Worm (Caenorhabditis elegans): ENCODE results near the gene lmd-5.

lmd-5 gene

DNA sequence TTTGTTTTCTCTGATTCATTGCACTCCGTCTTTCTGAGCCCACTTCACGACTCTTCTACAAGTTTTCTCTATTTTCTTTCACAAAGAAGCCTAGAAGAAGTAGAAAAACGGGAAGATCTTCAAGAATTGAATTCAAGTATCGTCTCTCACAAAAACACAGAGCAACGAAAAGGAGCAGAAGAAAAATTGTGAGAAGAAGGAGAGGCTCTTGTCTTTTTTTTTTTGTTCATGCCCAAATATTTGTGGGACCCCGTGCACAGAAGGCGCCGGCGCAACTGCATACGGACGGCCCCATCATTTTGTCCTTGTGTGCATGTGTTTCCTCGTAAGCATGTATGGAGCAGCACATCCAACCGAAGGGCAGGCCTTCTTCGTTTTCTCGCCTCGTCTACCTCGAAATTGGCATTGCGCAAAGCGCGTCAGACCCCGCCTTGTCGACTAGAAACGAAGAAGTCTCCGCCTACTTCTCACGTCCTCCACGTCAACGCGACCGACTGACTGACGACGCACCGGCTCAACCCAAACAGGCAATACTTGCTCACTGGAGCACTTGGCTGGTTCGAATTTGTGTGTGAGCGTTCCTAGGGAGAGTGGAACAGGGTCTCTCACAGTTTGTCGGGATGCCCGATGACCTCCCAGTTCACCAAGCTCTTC is 16.8 kb upstream of the lmd-5 start:
- TF ChIP-seq ztf-11 (tag; optimal IDR thresholded peaks at IDR 0.05) (no peak), lsy-2 (tag; optimal IDR thresholded peaks at IDR 0.05) (no peak), nhr-76 (tag; optimal IDR thresholded peaks at IDR 0.05) (no peak), ces-1 (GFP tag; optimal IDR thresholded peaks at IDR 0.05) (no peak), ceh-39 (tag; optimal IDR thresholded peaks at IDR 0.05) (no peak), unc-39 (tag; optimal IDR thresholded peaks at IDR 0.05) (no peak), nhr-28 (tag; optimal IDR thresholded peaks at IDR 0.05) (no peak), blmp-1 (tag; optimal IDR thresholded peaks at IDR 0.05) (no peak), hlh-1 (tag; optimal IDR thresholded peaks at IDR 0.05) (no peak), nhr-2 (tag; optimal IDR thresholded peaks at IDR 0.05) (no peak), lin-13 (tag; optimal IDR thresholded peaks at IDR 0.05) (no peak), elt-3 (tag; optimal IDR thresholded peaks at IDR 0.05) (no peak), nhr-237 (tag; optimal IDR thresholded peaks at IDR 0.05) (no peak), ceh-43 (GFP tag; optimal IDR thresholded peaks at IDR 0.05) (no peak), nhr-12 (tag; optimal IDR thresholded peaks at IDR 0.05) (no peak), pha-4 (tag; optimal IDR thresholded peaks at IDR 0.05) (no peak), elt-1 (tag; optimal IDR thresholded peaks at IDR 0.05; ENCODE audit: borderline replicate concordance, insufficient read depth) (no peak)

DNA sequence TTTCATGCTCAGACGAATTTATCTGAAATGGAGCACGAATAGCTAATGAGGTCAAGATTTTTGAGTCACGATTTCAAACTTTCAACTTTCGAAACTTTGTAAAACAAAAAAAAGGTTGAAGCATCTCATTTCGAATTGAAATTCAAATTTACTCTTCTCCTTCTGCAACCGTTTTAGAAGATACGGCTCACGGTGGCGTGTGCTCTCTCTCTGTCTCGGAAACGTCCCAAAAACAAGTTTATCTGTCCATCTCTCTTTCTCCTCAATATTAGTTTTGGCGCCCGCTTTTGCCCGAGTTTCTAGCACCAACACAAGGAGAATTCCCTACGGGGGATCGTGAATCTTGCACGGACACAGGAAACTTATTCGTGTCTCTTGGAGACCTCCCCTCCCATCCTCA is 13.1 kb upstream of the lmd-5 start:
- TF ChIP-seq ces-1 (GFP tag; optimal IDR thresholded peaks at IDR 0.05) = peak; percentile 21
- TF ChIP-seq nhr-28 (tag; optimal IDR thresholded peaks at IDR 0.05) = no peak
- no peak for TF ChIP-seq unc-62 (GFP tag; optimal IDR thresholded peaks at IDR 0.05)

DNA sequence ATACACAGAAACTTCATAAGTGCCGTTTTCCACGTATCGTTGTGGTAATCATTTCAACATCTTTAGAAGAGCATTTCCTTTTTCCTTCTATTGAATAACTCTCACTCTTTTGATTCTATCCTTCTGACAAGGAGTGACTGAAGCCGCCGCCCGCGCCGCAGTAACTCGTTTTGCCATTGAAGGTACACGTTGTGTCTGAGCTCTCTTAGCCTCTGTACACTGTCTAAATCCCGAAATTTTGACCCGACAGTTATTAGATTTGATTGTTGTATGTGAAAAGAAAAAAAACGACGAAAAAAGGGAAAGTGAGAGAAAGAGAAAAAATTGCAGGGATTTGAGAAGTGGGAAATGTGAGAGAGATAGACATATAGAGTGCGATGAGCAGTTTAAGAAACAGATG is 12.2 kb upstream of the lmd-5 start:
- no peak for TF ChIP-seq ceh-43 (GFP tag; optimal IDR thresholded peaks at IDR 0.05)
- TF ChIP-seq hlh-1 (tag; optimal IDR thresholded peaks at IDR 0.05) = no peak
- TF ChIP-seq flh-1 (GFP tag; optimal IDR thresholded peaks at IDR 0.05) = no peak
- TF ChIP-seq unc-39 (tag; optimal IDR thresholded peaks at IDR 0.05) = no peak
- no peak for TF ChIP-seq cnd-1 (tag; optimal IDR thresholded peaks at IDR 0.05)
- peak; percentile 95 for TF ChIP-seq ces-1 (GFP tag; optimal IDR thresholded peaks at IDR 0.05)

DNA sequence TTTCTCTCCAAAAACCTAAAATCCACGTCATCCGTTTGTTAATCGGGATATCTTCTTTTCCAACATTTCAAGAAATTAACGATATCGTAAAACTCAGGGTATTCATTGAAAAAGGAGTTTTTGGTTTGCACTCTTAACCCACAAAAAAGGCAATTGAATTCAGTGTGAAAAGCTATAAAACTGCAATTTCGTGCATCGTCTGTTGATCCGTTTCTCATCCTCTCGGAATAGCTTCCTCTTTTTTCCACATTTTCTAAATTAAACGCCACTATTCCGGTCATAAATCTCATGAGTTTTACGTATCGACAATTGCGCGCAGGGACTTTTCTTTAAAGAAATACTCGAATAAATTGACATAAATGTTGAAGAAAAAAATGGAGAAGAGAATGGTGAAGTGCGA is 11.2 kb upstream of the lmd-5 start:
- no peak for TF ChIP-seq sptf-1 (tag; optimal IDR thresholded peaks at IDR 0.05)
- TF ChIP-seq ham-2 (GFP tag; optimal IDR thresholded peaks at IDR 0.05) = no peak
- TF ChIP-seq tbx-8 (GFP tag; optimal IDR thresholded peaks at IDR 0.05) = no peak
- TF ChIP-seq unc-39 (tag; optimal IDR thresholded peaks at IDR 0.05) = no peak
- TF ChIP-seq snpc-4 (tag; optimal IDR thresholded peaks at IDR 0.05) = no peak
- no peak for TF ChIP-seq cnd-1 (tag; optimal IDR thresholded peaks at IDR 0.05)
- no peak for TF ChIP-seq nhr-28 (tag; optimal IDR thresholded peaks at IDR 0.05)
- no peak for TF ChIP-seq elt-3 (tag; optimal IDR thresholded peaks at IDR 0.05)
- TF ChIP-seq unc-62 (GFP tag; optimal IDR thresholded peaks at IDR 0.05) = no peak
- no peak for TF ChIP-seq ceh-39 (tag; optimal IDR thresholded peaks at IDR 0.05)
- no peak for TF ChIP-seq lsy-2 (tag; optimal IDR thresholded peaks at IDR 0.05)
- no peak for TF ChIP-seq bed-3 (GFP tag; optimal IDR thresholded peaks at IDR 0.05)
- no peak for TF ChIP-seq nhr-2 (tag; optimal IDR thresholded peaks at IDR 0.05)
- no peak for TF ChIP-seq unc-120 (tag; optimal IDR thresholded peaks at IDR 0.05; ENCODE audit: poor library complexity, severe bottlenecking)
- TF ChIP-seq hlh-1 (tag; optimal IDR thresholded peaks at IDR 0.05) = no peak
- no peak for TF ChIP-seq ceh-43 (GFP tag; optimal IDR thresholded peaks at IDR 0.05)
- TF ChIP-seq M03D4.4 (tag; optimal IDR thresholded peaks at IDR 0.05) = no peak

DNA sequence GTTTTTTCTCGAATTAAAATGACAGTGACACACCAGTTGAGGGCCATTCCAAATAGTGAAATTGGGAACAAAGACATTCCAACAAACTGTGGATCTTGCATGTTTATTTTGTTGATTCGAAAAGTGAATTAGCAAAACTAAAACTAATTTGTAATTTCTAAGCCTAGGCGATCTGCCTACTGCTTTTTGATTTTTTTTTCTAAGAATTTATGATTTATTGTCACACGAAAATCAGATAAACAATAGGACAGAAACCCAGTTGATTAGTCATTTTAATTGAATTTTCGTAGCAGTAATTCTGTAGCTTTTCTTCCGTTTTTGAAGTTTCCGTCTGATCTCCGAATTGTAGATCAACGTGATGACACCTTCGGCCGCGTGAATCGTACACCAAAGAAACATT is 4.7 kb upstream of the lmd-5 start, which contains the start of gene srx-33:
Gene srx-33, minus strand, starts transcription at position 101 of the 400 bp plus-strand sequence.
- no peak for TF ChIP-seq lsy-2 (tag; optimal IDR thresholded peaks at IDR 0.05)
- TF ChIP-seq hlh-1 (tag; optimal IDR thresholded peaks at IDR 0.05) = no peak

DNA sequence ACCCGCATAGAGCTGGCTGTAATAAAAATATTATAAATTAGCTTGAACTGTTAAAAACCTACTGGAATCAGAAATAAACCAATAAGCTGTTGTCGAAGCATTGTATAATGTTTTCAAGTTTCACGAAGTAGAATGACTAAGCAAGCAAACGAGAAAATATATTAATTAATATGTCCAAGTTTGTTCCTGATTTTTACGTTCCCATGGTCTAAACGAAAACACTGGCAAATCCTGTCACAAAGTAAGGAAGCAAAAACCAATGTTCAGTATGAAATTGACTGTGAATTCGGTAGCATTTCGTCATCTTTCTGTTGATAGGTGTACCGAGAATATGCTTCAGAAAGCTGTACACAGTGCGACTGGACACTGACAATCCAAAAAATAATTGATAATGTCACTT is 3.3 kb upstream of the lmd-5 start, which contains the start of gene srx-34:
Gene srx-34, minus strand, starts transcription at position 101 of the 400 bp plus-strand sequence.
- TF ChIP-seq sem-2 (GFP tag; optimal IDR thresholded peaks at IDR 0.05) (no peak), ces-1 (GFP tag; optimal IDR thresholded peaks at IDR 0.05) (no peak), M03D4.4 (tag; optimal IDR thresholded peaks at IDR 0.05) (no peak), blmp-1 (tag; optimal IDR thresholded peaks at IDR 0.05) (no peak), ceh-43 (GFP tag; optimal IDR thresholded peaks at IDR 0.05) (no peak), ceh-83 (GFP tag; optimal IDR thresholded peaks at IDR 0.05) (no peak), nhr-2 (tag; optimal IDR thresholded peaks at IDR 0.05) (no peak), unc-39 (tag; optimal IDR thresholded peaks at IDR 0.05) (no peak), hlh-1 (tag; optimal IDR thresholded peaks at IDR 0.05) (no peak), unc-62 (GFP tag; optimal IDR thresholded peaks at IDR 0.05) (no peak), ceh-39 (tag; optimal IDR thresholded peaks at IDR 0.05) (no peak), mab-5 (tag; optimal IDR thresholded peaks at IDR 0.05) (no peak), mls-2 (tag; optimal IDR thresholded peaks at IDR 0.05) (no peak), elt-1 (tag; optimal IDR thresholded peaks at IDR 0.05; ENCODE audit: borderline replicate concordance, insufficient read depth) (no peak), ztf-11 (tag; optimal IDR thresholded peaks at IDR 0.05) (no peak)
